Fruit fly (Drosophila melanogaster) whole organism, embryonic: ENCODE data around the gene Cp16.
A peak's percentile ranks its signal among the peaks of the same experiment; 100 is the strongest.

Source experiments
- Aef1 ChIP-seq: fragments of 200-800 bp; sonication (Bioruptor generic); IDR thresholded peaks from 3 replicates; pipeline ENCODE4 v1.3.6; 2022; ENCODE audit warnings: missing biosample characterization, missing genetic modification characterization
- B-H2 ChIP-seq: fragments of 200-800 bp; sonication (Bioruptor generic); optimal IDR thresholded peaks from 2 replicates; lab custom pipeline; 2018; ENCODE audit warnings: missing biosample characterization, mild to moderate bottlenecking, missing genetic modification characterization
- CG10565 ChIP-seq: fragments of 200-800 bp; sonication (Bioruptor generic); optimal IDR thresholded peaks from 3 replicates; lab custom pipeline; 2016; ENCODE audit warnings: missing biosample characterization, mild to moderate bottlenecking, missing genetic modification characterization
- CG11456 ChIP-seq: fragments of 200-800 bp; sonication (Bioruptor generic); IDR thresholded peaks from 3 replicates; pipeline ENCODE4 v1.3.6; 2022; ENCODE audit warnings: missing biosample characterization, missing genetic modification characterization
- CG12391 ChIP-seq: fragments of 200-800 bp; sonication (Bioruptor generic); optimal IDR thresholded peaks from 3 replicates; lab custom pipeline; 2018; ENCODE audit warnings: missing biosample characterization, mild to moderate bottlenecking, missing genetic modification characterization, moderate library complexity
- CG12769 ChIP-seq: fragments of 200-800 bp; sonication (Bioruptor generic); optimal IDR thresholded peaks from 2 replicates; lab custom pipeline; 2019; ENCODE audit warnings: missing biosample characterization, mild to moderate bottlenecking, missing genetic modification characterization, moderate library complexity
- CG12942 ChIP-seq: fragments of 200-800 bp; sonication (Bioruptor generic); optimal IDR thresholded peaks from 3 replicates; lab custom pipeline; 2016; ENCODE audit warnings: missing biosample characterization, missing genetic modification characterization
- CG15696 ChIP-seq: fragments of 200-800 bp; sonication (Bioruptor generic); optimal IDR thresholded peaks from 2 replicates; lab custom pipeline; 2019; ENCODE audit warnings: missing biosample characterization, mild to moderate bottlenecking, missing genetic modification characterization, moderate library complexity
- CG17361 ChIP-seq: fragments of 200-800 bp; sonication (Bioruptor generic); IDR thresholded peaks from 3 replicates; pipeline ENCODE4 v1.3.6; 2022; ENCODE audit warnings: missing biosample characterization, missing genetic modification characterization
- CG17385 ChIP-seq: fragments of 200-800 bp; sonication (Bioruptor generic); optimal IDR thresholded peaks from 3 replicates; lab custom pipeline; 2018; ENCODE audit warnings: missing biosample characterization, mild to moderate bottlenecking, missing genetic modification characterization
- CG3726 ChIP-seq: fragments of 200-800 bp; sonication (Bioruptor generic); IDR thresholded peaks from 3 replicates; pipeline ENCODE4, ENCODE4 v1.3.6; 2022; ENCODE audit warnings: missing biosample characterization, missing genetic modification characterization
- CG3838 ChIP-seq: fragments of 200-800 bp; sonication (Bioruptor generic); optimal IDR thresholded peaks from 3 replicates; lab custom pipeline; 2016; ENCODE audit warnings: missing biosample characterization, missing genetic modification characterization
- CG4282 ChIP-seq: fragments of 200-800 bp; sonication (Bioruptor generic); optimal IDR thresholded peaks from 2 replicates; lab custom pipeline; 2016; ENCODE audit warnings: missing biosample characterization, missing genetic modification characterization
- CG6175 ChIP-seq: fragments of 200-800 bp; sonication (Bioruptor generic); IDR thresholded peaks from 3 replicates; pipeline ENCODE4 v1.3.6; 2022; ENCODE audit warnings: missing biosample characterization, missing genetic modification characterization
- CG8290 ChIP-seq, 3 experiments: fragments of 200-800 bp; sonication (Bioruptor generic); optimal IDR thresholded peaks; 2 replicates each; lab custom pipeline; 2016 to 2019; ENCODE audit warnings: missing biosample characterization in 3 of 3, missing genetic modification characterization in 3 of 3, mild to moderate bottlenecking in 2 of 3, moderate library complexity in 1 of 3
- CG8765 ChIP-seq: fragments of 200-800 bp; sonication (Bioruptor generic); IDR thresholded peaks from 2 replicates; pipeline ENCODE4 v1.3.6; 2022; ENCODE audit warnings: missing biosample characterization, missing genetic modification characterization
- CTCF ChIP-seq: fragments of 200-800 bp; sonication (Bioruptor generic); optimal IDR thresholded peaks from 2 replicates; lab custom pipeline; 2017; ENCODE audit warnings: missing biosample characterization, mild to moderate bottlenecking, missing genetic modification characterization, moderate library complexity
- Dll ChIP-seq: fragments of 200-800 bp; sonication (Bioruptor generic); IDR thresholded peaks from 4 replicates; pipeline ENCODE4 v1.3.6; 2022; ENCODE audit warnings: missing biosample characterization, missing genetic modification characterization; ENCODE audit not compliant: partially characterized antibody
- Drgx ChIP-seq: fragments of 200-800 bp; sonication (Bioruptor generic); IDR thresholded peaks from 2 replicates; pipeline ENCODE4 v1.3.6; 2022; ENCODE audit warnings: missing biosample characterization, missing genetic modification characterization
- Gug ChIP-seq: fragments of 200-800 bp; sonication (Bioruptor generic); IDR thresholded peaks from 4 replicates; pipeline ENCODE4 v1.3.6; 2022; ENCODE audit warnings: missing biosample characterization, missing genetic modification characterization
- MBD-R2 ChIP-seq: fragments of 200-800 bp; sonication (Bioruptor generic); IDR thresholded peaks from 2 replicates; pipeline ENCODE4 v1.3.6; 2022; ENCODE audit warnings: missing biosample characterization, missing genetic modification characterization
- Med ChIP-seq: fragments of 200-800 bp; sonication (Bioruptor generic); peaks from one replicate; lab custom pipeline; 2016; ENCODE audit warnings: missing biosample characterization, missing genetic modification characterization, mild to moderate bottlenecking, inconsistent platforms, moderate library complexity
- Pdp1 ChIP-seq, 2 experiments: fragments of 200-800 bp; sonication (Bioruptor generic); optimal IDR thresholded peaks; 3 replicates each; lab custom pipeline; 2016; ENCODE audit warnings: missing biosample characterization in 2 of 2, missing genetic modification characterization in 2 of 2, mild to moderate bottlenecking in 1 of 2, moderate library complexity in 1 of 2
- Rfx ChIP-seq: fragments of 200-800 bp; sonication (Bioruptor generic); IDR thresholded peaks from 2 replicates; pipeline ENCODE4 v1.3.6; 2022; ENCODE audit warnings: missing biosample characterization, missing genetic modification characterization
- Scr ChIP-seq: fragments of 200-800 bp; sonication (Bioruptor generic); IDR thresholded peaks from 2 replicates; pipeline ENCODE4 v1.3.6; 2022; ENCODE audit warnings: missing biosample characterization, missing genetic modification characterization; ENCODE audit not compliant: partially characterized antibody
- aop ChIP-seq: fragments of 200-800 bp; sonication (Bioruptor generic); IDR thresholded peaks from 2 replicates; pipeline ENCODE4 v1.3.6; 2022; ENCODE audit warnings: missing biosample characterization, missing genetic modification characterization
- bcd ChIP-seq: fragments of 200-800 bp; sonication (Bioruptor generic); optimal IDR thresholded peaks from 2 replicates; lab custom pipeline; 2017; ENCODE audit warnings: missing biosample characterization, mild to moderate bottlenecking, missing genetic modification characterization
- cato ChIP-seq: fragments of 200-800 bp; sonication (Bioruptor generic); optimal IDR thresholded peaks from 2 replicates; lab custom pipeline; 2016; ENCODE audit warnings: missing biosample characterization, missing genetic modification characterization, borderline replicate concordance
- ci ChIP-seq: fragments of 200-800 bp; sonication (Bioruptor generic); IDR thresholded peaks from 3 replicates; pipeline ENCODE4 v1.3.6; 2022; ENCODE audit warnings: missing biosample characterization, missing genetic modification characterization
- cwo ChIP-seq: fragments of 200-800 bp; sonication (Bioruptor generic); optimal IDR thresholded peaks from 3 replicates; lab custom pipeline; 2017; ENCODE audit warnings: missing biosample characterization, missing genetic modification characterization, mild to moderate bottlenecking, moderate library complexity, missing genetic modification reagents
- da ChIP-seq: fragments of 200-800 bp; sonication (Bioruptor generic); optimal IDR thresholded peaks from 2 replicates; lab custom pipeline; 2016; ENCODE audit warnings: missing biosample characterization, missing genetic modification characterization
- esg ChIP-seq: fragments of 200-800 bp; sonication (Bioruptor generic); conservative IDR thresholded peaks from 2 replicates; pipeline ENCODE4 v1.3.6; 2022; ENCODE audit warnings: missing biosample characterization, missing genetic modification characterization
- exex ChIP-seq: fragments of 200-800 bp; sonication (Bioruptor generic); optimal IDR thresholded peaks from 4 replicates; lab custom pipeline; 2018; ENCODE audit warnings: missing biosample characterization, mild to moderate bottlenecking, missing genetic modification characterization, moderate library complexity
- ftz-f1 ChIP-seq: fragments of 200-800 bp; sonication (Bioruptor generic); optimal IDR thresholded peaks from 2 replicates; lab custom pipeline; 2016; ENCODE audit warnings: missing biosample characterization, missing genetic modification characterization
- gcm ChIP-seq: fragments of 200-800 bp; sonication (Bioruptor generic); optimal IDR thresholded peaks from 2 replicates; lab custom pipeline; 2019; ENCODE audit warnings: missing biosample characterization, mild to moderate bottlenecking, missing genetic modification characterization, moderate library complexity
- gem ChIP-seq: fragments of 200-800 bp; sonication (Bioruptor generic); optimal IDR thresholded peaks from 2 replicates; lab custom pipeline; 2019; ENCODE audit warnings: missing biosample characterization, mild to moderate bottlenecking, missing genetic modification characterization, moderate library complexity
- hb ChIP-seq: fragments of 200-800 bp; sonication (Bioruptor generic); IDR thresholded peaks from 3 replicates; pipeline ENCODE4 v1.3.6; 2022; ENCODE audit warnings: missing biosample characterization, missing genetic modification characterization; ENCODE audit not compliant: partially characterized antibody
- lab ChIP-seq: fragments of 200-800 bp; sonication (Bioruptor generic); optimal IDR thresholded peaks from 3 replicates; lab custom pipeline; 2017; ENCODE audit warnings: missing biosample characterization, missing genetic modification characterization, mild to moderate bottlenecking, moderate library complexity, missing genetic modification reagents
- mirr ChIP-seq: fragments of 200-800 bp; sonication (Bioruptor generic); optimal IDR thresholded peaks from 3 replicates; lab custom pipeline; 2018; ENCODE audit warnings: missing biosample characterization, mild to moderate bottlenecking, missing genetic modification characterization
- nerfin-2 ChIP-seq: fragments of 200-800 bp; sonication (Bioruptor generic); IDR thresholded peaks from 2 replicates; pipeline ENCODE4 v1.3.6; 2022; ENCODE audit warnings: missing biosample characterization, missing genetic modification characterization; ENCODE audit not compliant: partially characterized antibody
- schlank ChIP-seq: fragments of 200-800 bp; sonication (Bioruptor generic); optimal IDR thresholded peaks from 2 replicates; lab custom pipeline; 2018; ENCODE audit warnings: missing biosample characterization, mild to moderate bottlenecking, missing genetic modification characterization
- sd ChIP-seq: fragments of 200-800 bp; sonication (Bioruptor generic); optimal IDR thresholded peaks from 3 replicates; lab custom pipeline; 2018; ENCODE audit warnings: missing biosample characterization, mild to moderate bottlenecking, missing genetic modification characterization, moderate library complexity
- sima ChIP-seq: fragments of 200-800 bp; sonication (Bioruptor generic); optimal IDR thresholded peaks from 2 replicates; lab custom pipeline; 2016; ENCODE audit warnings: missing biosample characterization, missing genetic modification characterization
- sug ChIP-seq: fragments of 200-800 bp; optimal IDR thresholded peaks from 2 replicates; lab custom pipeline; 2019; ENCODE audit warnings: missing biosample characterization, mild to moderate bottlenecking, missing genetic modification characterization, moderate library complexity
- tx ChIP-seq: fragments of 200-800 bp; sonication (Bioruptor generic); optimal IDR thresholded peaks from 2 replicates; lab custom pipeline; 2016; ENCODE audit warnings: missing biosample characterization, missing genetic modification characterization

Cp16 gene

DNA sequence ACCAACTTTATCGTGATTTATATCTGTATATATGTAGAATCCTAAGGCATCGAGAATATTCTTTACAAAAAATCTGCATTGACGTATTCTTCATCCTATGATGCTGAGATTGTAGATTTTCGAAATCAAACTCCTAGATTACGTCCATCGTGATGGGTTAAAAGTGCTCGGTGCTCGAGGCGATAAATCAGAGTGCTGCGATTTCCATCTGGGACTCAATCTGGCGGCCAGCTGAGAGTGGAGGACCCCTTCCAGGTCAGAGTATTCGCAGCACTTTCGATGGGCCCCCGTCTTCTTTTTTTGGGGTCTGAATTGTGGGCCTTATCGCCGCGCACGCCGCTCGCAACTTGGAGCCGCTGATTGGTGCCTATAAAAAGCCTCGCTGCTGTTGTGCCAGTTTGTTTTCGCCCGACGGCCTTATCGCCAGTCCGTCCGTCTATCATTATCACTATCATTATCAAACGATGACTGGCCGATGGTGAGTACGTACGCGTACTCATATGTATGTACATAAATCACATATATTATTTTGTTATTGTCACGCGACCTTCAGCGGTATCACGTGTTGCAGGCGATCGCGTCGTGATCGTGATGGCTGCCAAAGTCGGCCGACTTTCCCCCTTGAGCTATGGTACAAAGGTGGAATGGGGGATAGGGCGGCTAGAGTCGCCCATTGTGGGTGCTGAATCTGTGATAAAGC is 26.9 kb upstream of the Cp16 start (continued):
- no peak for TF ChIP-seq gcm
- no peak for TF ChIP-seq hb (GFP tag; lab: Robert Waterston, UW)
- peak; percentile 43; the same call in 2 of the 3 replicates for TF ChIP-seq ci (GFP tag; lab: Robert Waterston, UW)
- peak; percentile 66 for TF ChIP-seq lab (GFP tag; lab: Kevin White, UChicago)
- TF ChIP-seq, all 482 proteins: peak for 50

DNA sequence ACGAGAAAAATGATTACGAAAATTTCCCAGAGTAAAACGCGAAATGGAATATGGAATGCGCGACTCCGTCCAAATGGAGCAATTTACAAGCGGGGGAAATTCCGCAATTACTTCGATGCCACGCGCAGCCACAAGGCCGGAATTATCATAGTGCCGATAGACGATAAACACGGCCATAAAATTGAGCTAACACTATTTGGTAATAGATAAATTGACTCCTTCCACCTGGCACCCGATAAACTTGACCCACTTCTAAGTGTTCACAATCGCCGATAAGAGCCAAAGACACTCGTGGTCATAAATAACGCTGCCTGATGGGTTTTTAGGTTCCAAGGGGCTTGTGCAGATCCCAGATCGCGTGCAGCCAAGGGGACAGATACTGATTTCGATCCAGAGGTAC is 24.7 kb upstream of the Cp16 start:
- TF ChIP-seq CTCF (GFP tag; lab: Kevin White, UChicago) (no peak), tx (GFP tag; lab: Kevin White, UChicago) (no peak), CG8290 (GFP tag; optimal IDR thresholded peaks at IDR 0.05; lab: Kevin White, UChicago) (no peak), CG8290 (tag; optimal IDR thresholded peaks at IDR 0.05; lab: Kevin White, UChicago) (peak in 1 of 2 experiments; percentile 2), CG6175 (GFP tag; lab: Robert Waterston, UW) (peak; percentile 53; the same call in 1 of the 3 replicates), exex (tag; lab: Kevin White, UChicago) (peak; percentile 48), sug (tag; lab: Kevin White, UChicago) (peak; percentile 65), sima (no peak), Pdp1 (GFP tag; optimal IDR thresholded peaks at IDR 0.05; lab: Kevin White, UChicago) (peak in 1 of 2 experiments; percentile 14), esg (no peak), aop (GFP tag; lab: Robert Waterston, UW) (no peak), schlank (tag; lab: Kevin White, UChicago) (no peak), Drgx (no peak), lab (GFP tag; lab: Kevin White, UChicago) (peak; percentile 41), ftz-f1 (GFP tag; lab: Kevin White, UChicago) (peak; percentile 17), CG17385 (GFP tag; lab: Kevin White, UChicago) (no peak), mirr (GFP tag; lab: Kevin White, UChicago) (peak; percentile 69), Dll (GFP tag; lab: Robert Waterston, UW) (no peak), CG8765 (GFP tag; lab: Robert Waterston, UW) (no peak), CG12769 (tag; lab: Kevin White, UChicago) (peak; percentile 41), B-H2 (GFP tag; lab: Kevin White, UChicago) (no peak), CG3838 (no peak), gcm (no peak), CG15696 (tag; lab: Kevin White, UChicago) (no peak), CG12391 (tag; lab: Kevin White, UChicago) (no peak), Med (GFP tag; lab: Kevin White, UChicago) (peak; percentile 64), cwo (GFP tag; lab: Kevin White, UChicago) (peak; percentile 57), nerfin-2 (0 out of 2 replicates have a peak, but pooled peaks have one; percentile 27), sd (peak; percentile 60)
- TF ChIP-seq, all 482 proteins: peak for 13

DNA sequence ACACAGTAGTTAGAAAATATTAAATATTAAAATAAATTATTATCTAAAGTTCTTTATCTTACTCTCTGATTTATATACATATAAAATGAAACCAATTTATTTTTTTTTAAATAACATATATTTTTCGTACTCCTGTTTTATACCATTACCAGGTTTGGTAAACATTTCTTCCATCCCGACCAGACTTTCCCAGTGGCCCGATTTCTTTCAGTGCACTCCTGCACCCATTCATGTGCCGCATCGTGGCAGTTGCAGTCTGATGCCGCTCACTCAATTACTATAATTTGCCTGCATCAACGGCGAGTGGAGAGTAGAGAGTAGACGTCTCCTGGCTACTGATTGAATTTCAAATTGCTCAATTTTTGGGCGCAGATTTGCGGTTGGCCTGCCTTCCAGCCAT is 23.9 kb upstream of the Cp16 start:
- TF ChIP-seq Aef1 (GFP tag; lab: Robert Waterston, UW) (0 out of 3 replicates have a peak, but pooled peaks have one; percentile 18), CG17361 (GFP tag; lab: Robert Waterston, UW) (0 out of 3 replicates have a peak, but pooled peaks have one; percentile 34), MBD-R2 (GFP tag; lab: Robert Waterston, UW) (no peak), da (no peak), cato (GFP tag; lab: Kevin White, UChicago) (no peak), CG4282 (no peak), CG3726 (GFP tag; lab: Robert Waterston, UW) (no peak), bcd (GFP tag; lab: Kevin White, UChicago) (no peak), Scr (no peak), gem (tag; lab: Kevin White, UChicago) (peak; percentile 6), CG11456 (GFP tag; lab: Robert Waterston, UW) (0 out of 3 replicates have a peak, but pooled peaks have one; percentile 37), Rfx (GFP tag; lab: Robert Waterston, UW) (0 out of 2 replicates have a peak, but pooled peaks have one; percentile 15), CG3838 (no peak), CG10565 (GFP tag; lab: Kevin White, UChicago) (no peak), Gug (GFP tag; lab: Robert Waterston, UW) (0 out of 4 replicates have a peak, but pooled peaks have one; percentile 13), CG12942 (GFP tag; lab: Kevin White, UChicago) (no peak)
